Worm (Caenorhabditis elegans): ENCODE results near the gene cogc-6.

DNA sequence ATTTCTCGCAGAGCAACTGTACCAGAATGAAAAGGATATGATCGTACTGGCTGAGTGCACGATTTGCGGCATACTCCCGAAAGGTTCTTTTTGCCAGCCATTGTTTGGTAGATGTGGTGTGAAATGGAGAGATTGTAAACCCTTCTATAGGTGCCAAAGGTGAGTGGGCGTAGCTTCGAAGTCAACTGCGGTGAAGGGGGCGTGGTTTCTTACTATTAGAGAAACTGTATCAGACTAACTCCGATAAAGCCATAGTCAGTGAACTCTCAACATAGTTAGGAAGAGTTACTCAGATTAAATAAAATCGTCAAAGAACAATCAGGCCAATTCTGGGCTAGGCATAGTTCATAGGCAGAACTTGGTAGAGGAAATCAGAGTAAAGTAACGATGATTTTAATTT is 43.8 kb downstream of the cogc-6 start, which contains the start of gene F20D6.9:
- no peak for TF ChIP-seq nhr-28 (tag; optimal IDR thresholded peaks at IDR 0.05)
- no peak for TF ChIP-seq nhr-237 (tag; optimal IDR thresholded peaks at IDR 0.05)
- no peak for TF ChIP-seq nhr-76 (tag; optimal IDR thresholded peaks at IDR 0.05)
- TF ChIP-seq blmp-1 (tag; optimal IDR thresholded peaks at IDR 0.05) = no peak
- TF ChIP-seq elt-1 (tag; optimal IDR thresholded peaks at IDR 0.05; ENCODE audit: borderline replicate concordance, insufficient read depth) = no peak
- no peak for TF ChIP-seq unc-62 (GFP tag; optimal IDR thresholded peaks at IDR 0.05)
- no peak for TF ChIP-seq snpc-4 (tag; optimal IDR thresholded peaks at IDR 0.05)
- TF ChIP-seq nhr-12 (tag; optimal IDR thresholded peaks at IDR 0.05) = no peak
- TF ChIP-seq ham-2 (GFP tag; optimal IDR thresholded peaks at IDR 0.05) = no peak
- TF ChIP-seq ztf-11 (tag; optimal IDR thresholded peaks at IDR 0.05) = no peak
- no peak for TF ChIP-seq unc-39 (tag; optimal IDR thresholded peaks at IDR 0.05)
- no peak for TF ChIP-seq pha-4 (tag; optimal IDR thresholded peaks at IDR 0.05)
